Fruit fly (Drosophila melanogaster) whole organism, prepupa: ENCODE results near the gene CG44085.

Experiments used
- Blimp-1 ChIP-seq: fragments of 200-800 bp; sonication (Bioruptor generic); optimal IDR thresholded peaks from 3 replicates; lab custom pipeline; 2017; ENCODE audit warnings: missing biosample characterization, missing genetic modification characterization, mild to moderate bottlenecking, moderate library complexity, missing genetic modification reagents
- CG10631 ChIP-seq: fragments of 200-800 bp; sonication (Bioruptor generic); optimal IDR thresholded peaks from 2 replicates; lab custom pipeline; 2016; ENCODE audit warnings: missing biosample characterization, missing genetic modification characterization
- CG10669 ChIP-seq: fragments of 200-800 bp; sonication (Bioruptor generic); optimal IDR thresholded peaks from 3 replicates; lab custom pipeline; 2018; ENCODE audit warnings: missing biosample characterization, mild to moderate bottlenecking, missing genetic modification characterization, moderate library complexity
- CG11294 ChIP-seq: fragments of 200-800 bp; sonication (Bioruptor generic); IDR thresholded peaks from 2 replicates; pipeline ENCODE4 v1.3.6; 2022; ENCODE audit warnings: missing biosample characterization, missing genetic modification characterization
- CG11762 ChIP-seq: fragments of 200-800 bp; sonication (Bioruptor generic); optimal IDR thresholded peaks from 3 replicates; lab custom pipeline; 2016; ENCODE audit warnings: missing biosample characterization, missing genetic modification characterization; ENCODE audit not compliant: insufficient read depth
- CG11902 ChIP-seq: fragments of 200-800 bp; sonication (Bioruptor generic); optimal IDR thresholded peaks from 3 replicates; lab custom pipeline; 2016; ENCODE audit warnings: missing biosample characterization, missing genetic modification characterization
- CG15336 ChIP-seq: fragments of 200-800 bp; sonication (Bioruptor generic); IDR thresholded peaks from 2 replicates; pipeline ENCODE4 v1.3.6; 2022; ENCODE audit warnings: missing biosample characterization, missing genetic modification characterization
- CG16779 ChIP-seq: fragments of 200-800 bp; sonication (Bioruptor generic); optimal IDR thresholded peaks from 3 replicates; lab custom pipeline; 2017; ENCODE audit warnings: missing biosample characterization, mild to moderate bottlenecking, missing genetic modification characterization
- CG3032 ChIP-seq: fragments of 200-800 bp; optimal IDR thresholded peaks from 2 replicates; lab custom pipeline; 2019; ENCODE audit warnings: missing biosample characterization, mild to moderate bottlenecking, missing genetic modification characterization, moderate library complexity
- CG31627 ChIP-seq: fragments of 200-800 bp; sonication (Bioruptor generic); optimal IDR thresholded peaks from 3 replicates; lab custom pipeline; 2016; ENCODE audit warnings: missing biosample characterization, missing genetic modification characterization
- CG32006 ChIP-seq: fragments of 200-800 bp; sonication (Bioruptor generic); optimal IDR thresholded peaks from 3 replicates; lab custom pipeline; 2017; ENCODE audit warnings: missing biosample characterization, mild to moderate bottlenecking, missing genetic modification characterization
- CG34406 ChIP-seq: fragments of 200-800 bp; sonication (Bioruptor generic); optimal IDR thresholded peaks from 3 replicates; lab custom pipeline; 2016; ENCODE audit warnings: missing biosample characterization, missing genetic modification characterization
- CG3919 ChIP-seq: fragments of 200-800 bp; sonication (Bioruptor generic); optimal IDR thresholded peaks from 3 replicates; lab custom pipeline; 2016; ENCODE audit warnings: missing biosample characterization, missing genetic modification characterization
- CG6276 ChIP-seq: fragments of 200-800 bp; sonication (Bioruptor generic); optimal IDR thresholded peaks from 2 replicates; lab custom pipeline; 2017; ENCODE audit warnings: missing biosample characterization, mild to moderate bottlenecking, missing genetic modification characterization
- CG6792 ChIP-seq: fragments of 200-800 bp; sonication (Bioruptor generic); optimal IDR thresholded peaks from 3 replicates; lab custom pipeline; 2016; ENCODE audit warnings: missing biosample characterization, missing genetic modification characterization
- CG6854 ChIP-seq: fragments of 200-800 bp; sonication (Bioruptor generic); optimal IDR thresholded peaks from 2 replicates; lab custom pipeline; 2017; ENCODE audit warnings: missing biosample characterization, mild to moderate bottlenecking, missing genetic modification characterization
- CG8119 ChIP-seq: fragments of 200-800 bp; sonication (Bioruptor generic); IDR thresholded peaks from 3 replicates; pipeline ENCODE4 v1.3.6; 2022; ENCODE audit warnings: missing biosample characterization, missing genetic modification characterization
- CG8319 ChIP-seq: fragments of 200-800 bp; sonication (Bioruptor generic); optimal IDR thresholded peaks from 3 replicates; lab custom pipeline; 2016; ENCODE audit warnings: missing biosample characterization, missing genetic modification characterization
- CG8632 ChIP-seq: fragments of 200-800 bp; sonication (Bioruptor generic); optimal IDR thresholded peaks from 3 replicates; lab custom pipeline; 2016; ENCODE audit warnings: missing biosample characterization, missing genetic modification characterization
- CG9139 ChIP-seq: fragments of 200-800 bp; sonication (Bioruptor generic); optimal IDR thresholded peaks from 3 replicates; lab custom pipeline; 2017; ENCODE audit warnings: missing biosample characterization, mild to moderate bottlenecking, missing genetic modification characterization
- Eip75B ChIP-seq: fragments of 200-800 bp; sonication (Bioruptor generic); optimal IDR thresholded peaks from 3 replicates; lab custom pipeline; 2016; ENCODE audit warnings: missing biosample characterization, missing genetic modification characterization
- Ets21C ChIP-seq: fragments of 200-800 bp; sonication (Bioruptor generic); optimal IDR thresholded peaks from 3 replicates; lab custom pipeline; 2016; ENCODE audit warnings: missing biosample characterization, missing genetic modification characterization
- Ets96B ChIP-seq: fragments of 200-800 bp; optimal IDR thresholded peaks from 2 replicates; lab custom pipeline; 2019; ENCODE audit warnings: missing biosample characterization, mild to moderate bottlenecking, missing genetic modification characterization, moderate library complexity
- Gug ChIP-seq: fragments of 200-800 bp; sonication (Bioruptor generic); IDR thresholded peaks from 2 replicates; pipeline ENCODE4 v1.3.6; 2022; ENCODE audit warnings: missing biosample characterization, missing genetic modification characterization
- Hr38 ChIP-seq: sonication (Bioruptor generic); optimal IDR thresholded peaks from 2 replicates; lab custom pipeline; 2016; ENCODE audit warnings: missing biosample characterization, missing genetic modification characterization
- Hr4 ChIP-seq: fragments of 200-800 bp; sonication (Bioruptor generic); optimal IDR thresholded peaks from 3 replicates; lab custom pipeline; 2016; ENCODE audit warnings: missing biosample characterization, missing genetic modification characterization
- Lpt ChIP-seq: fragments of 200-800 bp; sonication (Bioruptor generic); optimal IDR thresholded peaks from 3 replicates; lab custom pipeline; 2016; ENCODE audit warnings: missing biosample characterization, missing genetic modification characterization
- OdsH ChIP-seq: fragments of 200-800 bp; sonication (Bioruptor generic); optimal IDR thresholded peaks from 3 replicates; lab custom pipeline; 2016; ENCODE audit warnings: missing biosample characterization, missing genetic modification characterization
- Smox ChIP-seq: fragments of 200-800 bp; sonication (Bioruptor generic); optimal IDR thresholded peaks from 3 replicates; lab custom pipeline; 2016; ENCODE audit warnings: missing biosample characterization, missing genetic modification characterization
- Sox102F ChIP-seq: fragments of 200-800 bp; sonication (Bioruptor generic); optimal IDR thresholded peaks from 2 replicates; lab custom pipeline; 2016; ENCODE audit warnings: missing biosample characterization, mild to moderate bottlenecking, missing genetic modification characterization
- Sox14 ChIP-seq: fragments of 200-800 bp; sonication (Bioruptor generic); optimal IDR thresholded peaks from 3 replicates; lab custom pipeline; 2016; ENCODE audit warnings: missing biosample characterization, missing genetic modification characterization
- achi ChIP-seq: fragments of 200-800 bp; sonication (Bioruptor generic); optimal IDR thresholded peaks from 3 replicates; lab custom pipeline; 2016; ENCODE audit warnings: missing biosample characterization, missing genetic modification characterization
- cyc ChIP-seq: fragments of 200-800 bp; sonication (Bioruptor generic); optimal IDR thresholded peaks from 3 replicates; lab custom pipeline; 2016; ENCODE audit warnings: missing biosample characterization, missing genetic modification characterization
- dac ChIP-seq: fragments of 200-800 bp; sonication (Bioruptor generic); optimal IDR thresholded peaks from 2 replicates; lab custom pipeline; 2017; ENCODE audit warnings: missing biosample characterization, mild to moderate bottlenecking, missing genetic modification characterization
- dsx ChIP-seq: fragments of 200-800 bp; optimal IDR thresholded peaks from 3 replicates; lab custom pipeline; 2019; ENCODE audit warnings: missing biosample characterization, mild to moderate bottlenecking, missing genetic modification characterization, moderate library complexity; ENCODE audit not compliant: poor library complexity, severe bottlenecking
- esn ChIP-seq: fragments of 200-800 bp; sonication (Bioruptor generic); optimal IDR thresholded peaks from 2 replicates; lab custom pipeline; 2016; ENCODE audit warnings: missing biosample characterization, mild to moderate bottlenecking, missing genetic modification characterization, moderate library complexity
- fd59A ChIP-seq: fragments of 200-800 bp; sonication (Bioruptor generic); optimal IDR thresholded peaks from 2 replicates; lab custom pipeline; 2017; ENCODE audit warnings: missing biosample characterization, mild to moderate bottlenecking, missing genetic modification characterization, missing genetic modification reagents
- salr ChIP-seq, 2 experiments: fragments of 200-800 bp; sonication (Bioruptor generic); optimal IDR thresholded peaks; 3 replicates each; lab custom pipeline; 2016 to 2018; ENCODE audit warnings: missing biosample characterization in 2 of 2, missing genetic modification characterization in 2 of 2, mild to moderate bottlenecking in 1 of 2
- spab ChIP-seq: fragments of 200-800 bp; sonication (Bioruptor generic); optimal IDR thresholded peaks from 2 replicates; lab custom pipeline; 2017; ENCODE audit warnings: missing biosample characterization, mild to moderate bottlenecking, missing genetic modification characterization, missing genetic modification reagents
- ss ChIP-seq, 2 experiments: fragments of 200-800 bp; sonication (Bioruptor generic); optimal IDR thresholded peaks; 2 replicates in 1 of 2; 3 replicates in 1 of 2; lab custom pipeline; 2017 to 2018; ENCODE audit warnings: mild to moderate bottlenecking in 2 of 2, missing biosample characterization in 2 of 2, missing genetic modification characterization in 2 of 2, moderate library complexity in 1 of 2
- topi ChIP-seq: fragments of 200-800 bp; sonication (Bioruptor generic); optimal IDR thresholded peaks from 3 replicates; lab custom pipeline; 2016; ENCODE audit warnings: missing biosample characterization, missing genetic modification characterization

CG44085 gene

DNA sequence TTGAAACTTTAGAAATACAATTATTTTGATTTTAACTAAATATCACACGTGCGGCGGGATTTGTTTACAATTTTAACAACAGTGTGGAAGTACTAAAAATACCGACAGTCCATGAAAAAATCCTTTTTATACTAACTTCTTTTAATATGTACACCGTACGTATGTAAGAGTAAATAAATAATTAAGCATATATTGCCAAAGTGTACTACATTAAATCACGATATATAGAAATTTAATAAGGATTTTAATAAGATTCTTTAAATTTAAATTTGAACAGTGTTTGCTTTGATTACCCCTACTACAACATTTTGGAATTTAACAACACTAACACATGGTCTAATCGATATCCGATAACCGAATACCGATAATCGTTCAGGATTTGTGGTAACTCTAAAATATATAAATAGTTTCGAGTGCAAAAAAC is 38.6 kb upstream of the CG44085 start, which contains the start of the genes Ski6 and CG16812 (continued):
- TF ChIP-seq Smox (GFP tag; lab: Kevin White, UChicago), result no peak
- TF ChIP-seq Lpt (GFP tag; lab: Kevin White, UChicago), result no peak
- TF ChIP-seq Blimp-1 (GFP tag; lab: Kevin White, UChicago), result no peak
- peak; percentile 41 for TF ChIP-seq CG8632 (GFP tag; lab: Kevin White, UChicago)
- no peak for TF ChIP-seq salr (GFP tag; optimal IDR thresholded peaks at IDR 0.05; lab: Kevin White, UChicago)
- TF ChIP-seq CG8319, result no peak
- no peak for TF ChIP-seq CG10669 (GFP tag; lab: Kevin White, UChicago)
- peak; percentile 35; the same call in 1 of the 2 replicates for TF ChIP-seq Gug
- TF ChIP-seq Hr38 (GFP tag; lab: Kevin White, UChicago), result no peak
- TF ChIP-seq spab (GFP tag; lab: Kevin White, UChicago), result no peak
- TF ChIP-seq CG11902 (GFP tag; lab: Kevin White, UChicago), result no peak
- TF ChIP-seq Eip75B (GFP tag; lab: Kevin White, UChicago), result no peak
- TF ChIP-seq CG31627 (GFP tag; lab: Kevin White, UChicago), result peak; percentile 51
- no peak for TF ChIP-seq dac (GFP tag; lab: Kevin White, UChicago)
- no peak for TF ChIP-seq CG3919 (GFP tag; lab: Kevin White, UChicago)
- no peak for TF ChIP-seq CG6854
- TF ChIP-seq CG6276 (GFP tag; lab: Kevin White, UChicago), result no peak
- TF ChIP-seq achi, result no peak
- no peak for TF ChIP-seq CG11294 (GFP tag; lab: Robert Waterston, UW)
- no peak for TF ChIP-seq CG16779

DNA sequence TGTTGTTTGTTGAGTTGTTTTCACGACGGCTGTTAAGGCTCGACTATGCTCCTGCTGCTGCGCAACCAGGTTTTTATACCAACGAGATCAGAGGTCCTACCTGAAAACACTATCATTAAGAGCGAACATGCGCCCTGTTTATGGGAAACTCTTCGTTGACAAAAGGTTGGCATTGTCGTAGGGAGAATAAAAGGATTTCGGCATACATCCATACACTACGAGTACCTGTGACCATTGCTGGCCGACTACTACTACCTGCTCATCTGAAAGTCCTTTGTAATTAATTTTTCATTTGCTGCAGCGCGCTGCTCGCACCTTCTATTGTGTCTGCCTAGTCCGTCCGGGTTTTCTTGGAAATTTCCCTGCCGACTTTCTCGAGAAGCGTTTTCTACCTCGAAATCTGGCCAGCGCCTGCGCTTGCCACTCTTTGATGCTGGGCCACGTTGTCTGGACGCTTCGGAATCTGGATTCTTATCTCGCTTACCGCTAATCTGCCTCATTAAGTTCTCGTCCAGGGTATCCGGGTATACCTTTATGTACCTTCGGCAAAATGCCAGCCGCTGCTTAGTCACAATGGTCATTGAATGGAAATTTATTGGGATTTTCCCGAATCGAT is 35.5 kb upstream of the CG44085 start, which contains the start of gene CG15480:
Gene CG15480, minus strand, starts transcription at position 51 of the 616 bp plus-strand sequence.
- TF ChIP-seq CG3032 (tag; lab: Kevin White, UChicago), result no peak
- no peak for TF ChIP-seq CG6854
- TF ChIP-seq Sox102F (GFP tag; lab: Kevin White, UChicago), result no peak
- no peak for TF ChIP-seq CG8119
- no peak for TF ChIP-seq CG11294 (GFP tag; lab: Robert Waterston, UW)
- no peak for TF ChIP-seq Ets96B
- no peak for TF ChIP-seq CG34406 (GFP tag; lab: Kevin White, UChicago)
- no peak for TF ChIP-seq CG16779
- TF ChIP-seq Eip75B (GFP tag; lab: Kevin White, UChicago), result no peak
- TF ChIP-seq Gug, result no peak
- TF ChIP-seq CG31627 (GFP tag; lab: Kevin White, UChicago), result no peak
- TF ChIP-seq CG10631, result no peak
- no peak for TF ChIP-seq CG15336 (GFP tag; lab: Robert Waterston, UW)
- no peak for TF ChIP-seq Smox (GFP tag; lab: Kevin White, UChicago)

DNA sequence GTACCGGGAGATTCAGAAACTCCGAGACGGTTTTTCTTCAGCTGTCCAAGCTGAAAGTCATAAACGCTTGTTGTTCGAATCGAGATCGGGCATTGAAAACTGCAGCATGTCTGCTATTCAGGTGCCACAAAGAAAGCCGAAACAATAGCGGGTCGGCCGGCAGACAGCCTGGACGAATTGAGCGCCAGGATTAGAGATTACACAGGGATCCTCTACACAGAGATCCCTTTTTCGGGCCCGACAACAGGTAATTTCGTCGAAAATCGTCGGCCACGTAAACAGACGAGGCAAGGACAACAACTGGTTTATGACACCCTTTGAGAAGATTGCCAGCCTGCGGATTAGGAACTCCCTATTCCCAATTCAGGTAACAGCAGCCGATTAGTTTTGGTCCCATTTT is 33.6 kb upstream of the CG44085 start, which contains the start of gene CG16813:
Gene CG16813, plus strand, starts transcription at position 288 of the 400 bp plus-strand sequence.
- TF ChIP-seq CG8319 (no peak), Hr4 (GFP tag; lab: Kevin White, UChicago) (no peak), dac (GFP tag; lab: Kevin White, UChicago) (no peak), OdsH (GFP tag; lab: Kevin White, UChicago) (no peak), Sox14 (GFP tag; lab: Kevin White, UChicago) (no peak)
- TF ChIP-seq, all 60 proteins: peak for 0

DNA sequence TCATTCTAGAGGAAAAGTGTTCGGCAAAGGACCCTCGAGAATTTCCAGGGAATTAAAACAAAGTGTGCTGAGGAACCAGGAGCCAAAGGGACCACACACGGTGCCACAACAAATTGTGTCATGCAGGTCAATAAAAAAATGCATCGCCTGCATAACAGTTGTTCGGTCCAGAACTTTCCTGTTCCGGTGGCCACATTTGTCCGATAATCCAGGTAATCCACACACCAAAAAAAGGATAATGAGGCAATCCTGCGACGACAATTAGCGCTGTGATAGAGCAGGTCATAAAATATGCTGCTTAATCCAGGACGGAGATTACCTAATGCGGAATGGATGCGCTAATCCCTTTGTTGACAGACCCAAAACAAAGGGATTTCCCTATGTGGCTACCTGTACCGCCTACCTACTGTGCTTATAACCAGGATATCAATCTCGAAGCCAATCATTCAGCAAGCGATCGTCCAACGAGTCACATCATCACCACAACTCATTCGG is 31.4 kb upstream of the CG44085 start, which contains the start of gene CG16815:
Gene CG16815, plus strand, starts transcription at position 445 of the 495 bp plus-strand sequence.
- no peak for TF ChIP-seq ss (GFP tag; optimal IDR thresholded peaks at IDR 0.05; lab: Kevin White, UChicago)
- no peak for TF ChIP-seq Sox102F (GFP tag; lab: Kevin White, UChicago)
- TF ChIP-seq Ets21C (GFP tag; lab: Kevin White, UChicago), result no peak
- TF ChIP-seq achi, result no peak
- TF ChIP-seq topi (GFP tag; lab: Kevin White, UChicago), result no peak
- TF ChIP-seq CG11902 (GFP tag; lab: Kevin White, UChicago), result no peak
- no peak for TF ChIP-seq CG9139 (GFP tag; lab: Kevin White, UChicago)
- TF ChIP-seq esn (GFP tag; lab: Kevin White, UChicago), result no peak
- no peak for TF ChIP-seq dsx (GFP tag; lab: Kevin White, UChicago)
- no peak for TF ChIP-seq fd59A (GFP tag; lab: Kevin White, UChicago)
- no peak for TF ChIP-seq CG32006
- no peak for TF ChIP-seq CG8632 (GFP tag; lab: Kevin White, UChicago)
- no peak for TF ChIP-seq CG11762 (GFP tag; lab: Kevin White, UChicago)
- no peak for TF ChIP-seq CG3919 (GFP tag; lab: Kevin White, UChicago)
- TF ChIP-seq CG31627 (GFP tag; lab: Kevin White, UChicago), result no peak
- TF ChIP-seq CG6792 (GFP tag; lab: Kevin White, UChicago), result no peak
- no peak for TF ChIP-seq Blimp-1 (GFP tag; lab: Kevin White, UChicago)
- no peak for TF ChIP-seq Hr4 (GFP tag; lab: Kevin White, UChicago)
- TF ChIP-seq cyc (GFP tag; lab: Kevin White, UChicago), result no peak
